Worm (Caenorhabditis elegans) whole organism, young adult: ENCODE measurements around the gene R160.13.
"Not testable (repeated sequence)": the region's sequence is repeated elsewhere in the genome, so short reads cannot be mapped to it uniquely, and the experiment has no call there.

ENCODE experiments used
- D2030.7 ChIP-seq: fragments of 200-800 bp; sonication (Bioruptor generic); IDR thresholded peaks from 2 replicates; pipeline ENCODE4 v1.3.6; 2022; ENCODE audit warnings: missing genetic modification reagents, missing genetic modification characterization, missing compliant biosample characterization
- F57C9.4 ChIP-seq: sonication (generic microtip); optimal IDR thresholded peaks from 2 replicates; lab custom pipeline; 2017; ENCODE audit warnings: mild to moderate bottlenecking, missing genetic modification characterization, missing compliant biosample characterization
- T07F8.4 ChIP-seq: sonication (generic microtip); optimal IDR thresholded peaks from 2 replicates; lab custom pipeline; 2016; ENCODE audit warnings: mild to moderate bottlenecking, missing genetic modification characterization, moderate library complexity, missing compliant biosample characterization
- Y53F4B.3 ChIP-seq: fragments of 200-800 bp; sonication (Bioruptor generic); IDR thresholded peaks from 2 replicates; pipeline ENCODE4 v1.3.6; 2022; ENCODE audit warnings: missing genetic modification reagents, missing genetic modification characterization, missing compliant biosample characterization
- Y53G8AR.9 ChIP-seq: fragments of 200-800 bp; sonication (Bioruptor generic); conservative IDR thresholded peaks from 2 replicates; pipeline ENCODE4 v1.3.6; 2022; ENCODE audit warnings: missing genetic modification reagents, missing genetic modification characterization, missing compliant biosample characterization
- Y56A3A.18 ChIP-seq: fragments of 200-800 bp; sonication (Bioruptor generic); IDR thresholded peaks from 2 replicates; pipeline ENCODE4 v1.3.6; 2022; ENCODE audit warnings: missing genetic modification reagents, missing genetic modification characterization, missing compliant biosample characterization
- ZK185.1 ChIP-seq: sonication (generic microtip); optimal IDR thresholded peaks from 2 replicates; lab custom pipeline; 2016; ENCODE audit warnings: mild to moderate bottlenecking, missing genetic modification characterization, missing compliant biosample characterization; ENCODE audit not compliant: poor library complexity, severe bottlenecking
- ama-1 ChIP-seq, 3 experiments: fragments of 150-350 bp in 1 of 3; sonication (generic microtip) in 2 of 3; optimal IDR thresholded peaks; 2 replicates each; lab custom pipeline; 2014 to 2018; ENCODE audit warnings: missing biosample characterization in 2 of 3, missing genetic modification characterization in 2 of 3, missing genetic modification reagents in 2 of 3
- atf-7 ChIP-seq: sonication (generic microtip); optimal IDR thresholded peaks from 2 replicates; lab custom pipeline; 2017; ENCODE audit warnings: mild to moderate bottlenecking, missing genetic modification characterization, missing compliant biosample characterization
- athp-1 ChIP-seq: sonication (generic microtip); optimal IDR thresholded peaks from 2 replicates; lab custom pipeline; 2017; ENCODE audit warnings: mild to moderate bottlenecking, missing genetic modification characterization, missing compliant biosample characterization
- bed-1 ChIP-seq: fragments of 200-800 bp; sonication (Bioruptor generic); IDR thresholded peaks from 2 replicates; pipeline ENCODE4 v1.3.6; 2022; ENCODE audit warnings: missing genetic modification reagents, missing genetic modification characterization, missing compliant biosample characterization
- cebp-1 ChIP-seq, 2 experiments: fragments of 200-800 bp in 1 of 2; sonication (Bioruptor generic) in 1 of 2; sonication (generic microtip) in 1 of 2; IDR thresholded peaks in 1 of 2; optimal IDR thresholded peaks in 1 of 2; 2 replicates each; pipeline versions ENCODE4 v1.3.6 to Lab custom; 2017 to 2022; ENCODE audit warnings: missing compliant biosample characterization in 2 of 2, missing genetic modification characterization in 2 of 2, mild to moderate bottlenecking in 1 of 2, missing genetic modification reagents in 1 of 2, moderate library complexity in 1 of 2
- cebp-2 ChIP-seq: fragments of 200-800 bp; sonication (Bioruptor generic); IDR thresholded peaks from 2 replicates; pipeline ENCODE4 v1.3.6; 2022; ENCODE audit warnings: missing genetic modification characterization, missing compliant biosample characterization
- egl-18 ChIP-seq: fragments of 200-800 bp; sonication (Bioruptor generic); IDR thresholded peaks from 2 replicates; pipeline ENCODE4 v1.3.6; 2022; ENCODE audit warnings: missing genetic modification reagents, missing genetic modification characterization, missing compliant biosample characterization
- ekl-4 ChIP-seq: fragments of 200-800 bp; sonication (Bioruptor generic); IDR thresholded peaks from 2 replicates; pipeline ENCODE4 v1.3.6; 2022; ENCODE audit warnings: missing genetic modification reagents, missing genetic modification characterization, missing compliant biosample characterization
- gei-17 ChIP-seq: fragments of 200-800 bp; sonication (Bioruptor generic); optimal IDR thresholded peaks from 2 replicates; lab custom pipeline; 2018; ENCODE audit warnings: mild to moderate bottlenecking, missing genetic modification characterization, missing compliant biosample characterization
- hlh-26 ChIP-seq: fragments of 200-800 bp; sonication (Bioruptor generic); conservative IDR thresholded peaks from 2 replicates; pipeline ENCODE4 v1.3.6; 2022; ENCODE audit warnings: missing genetic modification reagents, missing genetic modification characterization, missing compliant biosample characterization
- lin-35 ChIP-seq, 3 experiments: fragments of 150-350 bp in 2 of 3; sonication (generic microtip) in 1 of 3; optimal IDR thresholded peaks; 2 replicates each; lab custom pipeline; 2014 to 2018; ENCODE audit warnings: missing biosample characterization in 3 of 3, missing genetic modification characterization in 3 of 3, missing genetic modification reagents in 3 of 3
- lsl-1 ChIP-seq: fragments of 200-800 bp; sonication (Bioruptor generic); optimal IDR thresholded peaks from 2 replicates; lab custom pipeline; 2018; ENCODE audit warnings: mild to moderate bottlenecking, missing genetic modification characterization, moderate library complexity, missing compliant biosample characterization
- mel-28 ChIP-seq: sonication (generic microtip); optimal IDR thresholded peaks from 2 replicates; lab custom pipeline; 2016; ENCODE audit warnings: borderline replicate concordance, mild to moderate bottlenecking, missing genetic modification characterization, missing compliant biosample characterization
- nhr-27 ChIP-seq: fragments of 200-800 bp; sonication (Bioruptor generic); optimal IDR thresholded peaks from 2 replicates; lab custom pipeline; 2018; ENCODE audit warnings: mild to moderate bottlenecking, missing genetic modification characterization, moderate library complexity, missing compliant biosample characterization
- nhr-80 ChIP-seq: sonication (generic microtip); optimal IDR thresholded peaks from 2 replicates; lab custom pipeline; 2016; ENCODE audit warnings: missing genetic modification characterization, missing compliant biosample characterization
- pbrm-1 ChIP-seq: fragments of 200-800 bp; sonication (Bioruptor generic); IDR thresholded peaks from 2 replicates; pipeline ENCODE4 v1.3.6; 2022; ENCODE audit warnings: missing genetic modification reagents, missing genetic modification characterization, missing compliant biosample characterization
- rec-8 ChIP-seq, 2 experiments: sonication (generic microtip); optimal IDR thresholded peaks; 2 replicates each; lab custom pipeline; 2016; ENCODE audit warnings: mild to moderate bottlenecking in 2 of 2, missing genetic modification characterization in 2 of 2, missing genetic modification reagents in 2 of 2, missing genotype in 2 of 2, missing biosample characterization in 1 of 2, missing compliant biosample characterization in 1 of 2, moderate library complexity in 1 of 2
- repo-1 ChIP-seq: sonication (generic microtip); optimal IDR thresholded peaks from 2 replicates; lab custom pipeline; 2017; ENCODE audit warnings: mild to moderate bottlenecking, missing genetic modification characterization, missing compliant biosample characterization
- unc-130 ChIP-seq: sonication (generic microtip); optimal IDR thresholded peaks from 2 replicates; lab custom pipeline; 2016; ENCODE audit warnings: missing genetic modification reagents, missing genetic modification characterization, missing compliant biosample characterization
- zfh-2 ChIP-seq: fragments of 200-800 bp; sonication (Bioruptor generic); conservative IDR thresholded peaks from 2 replicates; pipeline ENCODE4 v1.3.6; 2022; ENCODE audit warnings: missing genetic modification reagents, missing genetic modification characterization, missing compliant biosample characterization
- ztf-22 ChIP-seq: fragments of 200-800 bp; sonication (Bioruptor generic); optimal IDR thresholded peaks from 2 replicates; lab custom pipeline; 2018; ENCODE audit warnings: mild to moderate bottlenecking, missing genetic modification characterization, moderate library complexity, missing compliant biosample characterization

Gene R160.13

DNA sequence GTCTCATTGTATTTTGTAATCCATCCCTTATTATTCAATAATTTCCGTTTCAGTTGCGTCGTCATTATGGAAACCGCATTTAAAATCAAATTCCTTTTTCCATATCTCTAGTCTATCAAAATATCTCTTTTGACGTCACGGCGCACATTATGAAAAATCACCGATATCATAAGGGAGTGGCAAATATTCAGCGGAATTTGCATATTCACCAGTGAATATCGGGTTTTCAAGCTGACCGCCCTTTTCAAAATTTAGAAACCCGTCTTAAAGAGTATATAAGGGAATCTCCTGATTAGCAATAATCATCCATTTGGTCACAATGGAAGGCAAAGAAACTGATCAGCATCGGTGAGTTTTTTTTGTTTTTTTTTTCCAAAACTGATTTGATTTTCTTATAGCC, 18.0 kb downstream of the R160.13 start, which contains the start of gene col-165:
Gene col-165, plus strand, starts transcription at position 301 of the 400 bp plus-strand sequence.
- no peak for TF ChIP-seq rec-8 (tag; optimal IDR thresholded peaks at IDR 0.05; lab: Kevin White, UChicago)

DNA sequence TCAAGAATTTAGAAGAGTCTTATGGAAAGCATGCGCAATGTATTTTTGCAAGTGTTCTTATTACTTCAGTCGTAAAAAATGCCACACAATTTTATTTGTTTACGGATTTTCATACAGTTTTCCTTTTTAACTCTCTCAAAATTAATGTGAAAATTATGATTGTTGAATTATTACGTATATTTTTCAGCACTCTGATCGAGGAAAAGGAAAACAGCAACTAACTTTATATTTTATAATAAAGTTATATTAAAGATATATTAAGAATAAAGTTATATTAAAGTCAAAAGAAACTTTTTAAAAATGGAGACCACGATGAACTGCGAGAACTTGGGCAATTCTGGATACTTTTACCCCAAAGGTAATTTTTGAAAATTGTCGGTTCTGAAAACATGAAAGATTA, 21.1 kb downstream of the R160.13 start, which contains the start of gene F14H12.2:
Gene F14H12.2, plus strand, starts transcription at position 301 of the 400 bp plus-strand sequence.
- no peak for TF ChIP-seq unc-130 (GFP tag; lab: Kevin White, UChicago)
- no peak for TF ChIP-seq ama-1 (optimal IDR thresholded peaks at IDR 0.05; lab: Kevin White, UChicago)
- TF ChIP-seq ama-1 (GFP tag; optimal IDR thresholded peaks at IDR 0.05; lab: Kevin White, UChicago): no peak

DNA sequence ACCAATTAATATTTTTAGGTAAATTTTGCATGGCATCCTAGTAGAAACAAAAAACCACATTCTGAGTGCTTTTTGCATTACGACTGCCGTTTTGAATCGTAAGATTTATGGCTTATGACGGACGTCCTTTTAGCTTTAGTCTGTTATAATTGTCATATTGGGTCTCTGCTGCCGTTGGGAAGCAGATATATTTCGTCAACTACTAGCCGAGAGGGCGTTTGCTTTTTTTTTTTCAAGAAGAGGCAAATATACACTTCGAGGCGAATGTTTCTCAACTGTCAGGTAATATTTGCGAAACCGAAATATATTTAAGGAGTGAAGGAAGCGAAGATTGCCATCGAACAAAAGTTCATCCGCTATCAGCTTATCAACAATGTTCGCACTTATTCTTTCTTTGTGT, 27.4 kb downstream of the R160.13 start, which contains the start of gene F14H12.3:
Gene F14H12.3, plus strand, starts transcription at position 301 of the 400 bp plus-strand sequence.
- TF ChIP-seq cebp-2 (GFP tag; lab: Robert Waterston, UW): no peak
- TF ChIP-seq gei-17: no peak
- TF ChIP-seq T07F8.4 (tag; lab: Kevin White, UChicago): no peak
- no peak for TF ChIP-seq egl-18 (GFP tag; lab: Robert Waterston, UW)
- TF ChIP-seq Y56A3A.18 (GFP tag; lab: Robert Waterston, UW): no peak
- TF ChIP-seq repo-1 (tag; lab: Kevin White, UChicago): no peak
- no peak for TF ChIP-seq hlh-26 (GFP tag; lab: Robert Waterston, UW)

DNA sequence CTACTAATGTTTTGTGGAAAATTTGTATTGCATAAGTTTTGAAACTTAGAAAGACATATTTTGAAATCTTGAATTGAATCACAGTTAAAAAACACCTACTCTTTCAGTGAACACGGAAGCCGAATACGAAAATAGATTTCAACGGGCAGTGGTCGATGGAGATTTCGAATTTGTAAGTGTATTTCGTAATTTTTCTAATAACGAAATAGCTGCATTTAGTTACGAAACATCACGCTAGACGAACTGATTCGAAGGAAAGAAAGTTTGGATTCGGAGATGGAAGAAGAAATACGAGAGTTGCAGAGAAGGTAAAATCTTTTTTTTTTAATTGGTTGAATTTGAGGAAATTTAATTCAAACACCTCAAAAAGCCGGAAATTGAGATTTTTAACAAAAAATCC, 28.6 kb downstream of the R160.13 start:
- TF ChIP-seq cebp-1 (GFP tag; IDR thresholded peaks at IDR 0.05; lab: Robert Waterston, UW) (no peak), cebp-1 (tag; optimal IDR thresholded peaks at IDR 0.05; lab: Kevin White, UChicago) (peak; percentile 83), ekl-4 (GFP tag; lab: Robert Waterston, UW) (no peak)
- TF ChIP-seq, all 124 proteins: peak for 1

DNA sequence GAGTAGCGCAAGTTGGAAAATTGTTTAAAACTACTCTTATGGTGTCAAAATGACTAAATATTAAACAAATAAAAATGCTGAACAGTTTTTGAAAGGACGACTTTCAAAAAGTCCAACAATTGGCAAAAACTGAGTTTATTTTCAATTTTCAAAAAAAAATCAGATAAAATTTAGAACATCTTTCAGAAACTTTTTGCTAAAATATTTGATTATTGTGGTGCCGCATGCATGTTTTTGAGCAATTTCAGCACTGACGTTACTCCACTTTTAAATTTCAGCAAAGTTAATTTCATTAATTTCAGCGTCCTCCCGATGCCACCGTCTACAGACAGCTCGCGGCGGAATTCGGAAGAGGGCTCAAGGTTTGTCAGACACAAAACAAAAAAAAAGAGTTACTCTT, 32.0 kb downstream of the R160.13 start, which contains the start of gene cst-1:
Gene cst-1, plus strand, starts transcription at position 301 of the 400 bp plus-strand sequence.
- TF ChIP-seq pbrm-1, hlh-26, egl-18 (GFP tag; lab: Robert Waterston, UW): not testable (repeated sequence)

DNA sequence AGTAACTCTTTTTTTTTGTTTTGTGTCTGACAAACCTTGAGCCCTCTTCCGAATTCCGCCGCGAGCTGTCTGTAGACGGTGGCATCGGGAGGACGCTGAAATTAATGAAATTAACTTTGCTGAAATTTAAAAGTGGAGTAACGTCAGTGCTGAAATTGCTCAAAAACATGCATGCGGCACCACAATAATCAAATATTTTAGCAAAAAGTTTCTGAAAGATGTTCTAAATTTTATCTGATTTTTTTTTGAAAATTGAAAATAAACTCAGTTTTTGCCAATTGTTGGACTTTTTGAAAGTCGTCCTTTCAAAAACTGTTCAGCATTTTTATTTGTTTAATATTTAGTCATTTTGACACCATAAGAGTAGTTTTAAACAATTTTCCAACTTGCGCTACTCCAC, 35.4 kb downstream of the R160.13 start, which contains the start of gene cst-2:
Gene cst-2, minus strand, starts transcription at position 101 of the 400 bp plus-strand sequence.
- not testable (repeated sequence) for TF ChIP-seq Y53G8AR.9 (GFP tag; lab: Robert Waterston, UW); nhr-27; nhr-80 (tag; lab: Kevin White, UChicago)

DNA sequence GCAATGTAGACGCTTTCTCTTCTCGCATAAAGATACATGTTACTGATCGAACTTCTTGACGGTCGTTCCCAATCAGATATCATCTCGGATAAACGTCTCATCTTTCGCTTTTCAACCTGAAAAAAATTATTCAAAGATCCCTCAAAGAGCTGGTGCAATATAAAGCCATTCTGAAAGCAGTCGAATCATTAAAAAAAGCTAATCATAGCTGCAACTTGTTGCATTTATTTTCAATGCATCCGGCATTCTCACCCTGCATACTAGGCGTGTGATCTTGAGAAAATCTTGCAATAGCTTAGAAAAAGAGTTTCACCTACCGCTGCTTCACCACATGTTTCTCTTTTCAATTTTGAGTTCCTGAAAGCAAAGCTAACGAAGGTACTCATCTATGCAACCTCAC, 39.0 kb downstream of the R160.13 start, which contains the start of gene C24A8.6:
Gene C24A8.6, minus strand, starts transcription at position 101 of the 400 bp plus-strand sequence.
- TF ChIP-seq T07F8.4 (tag; lab: Kevin White, UChicago); F57C9.4 (tag; lab: Kevin White, UChicago); lsl-1 (GFP tag; lab: Kevin White, UChicago): not testable (repeated sequence)

DNA sequence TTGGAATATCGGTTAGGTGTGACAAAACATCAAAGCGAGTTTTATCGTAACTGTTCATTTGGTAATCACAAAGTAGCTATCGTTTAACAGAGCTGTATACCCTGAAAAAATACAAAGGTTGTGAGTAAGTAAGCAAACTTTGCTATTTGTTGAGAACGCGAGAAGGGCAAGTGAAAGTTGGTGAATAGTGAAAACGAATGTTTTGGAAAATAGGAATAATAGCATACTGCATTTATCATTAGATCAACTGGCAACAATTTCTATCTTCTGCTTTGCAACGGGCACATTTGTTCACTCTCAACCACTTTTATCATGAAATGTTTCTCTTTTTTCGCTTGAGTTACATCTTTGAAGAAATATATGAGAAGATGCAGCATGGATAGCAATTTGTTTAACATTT, 42.5 kb downstream of the R160.13 start, which contains the start of gene C24A8.5:
Gene C24A8.5, minus strand, starts transcription at position 101 of the 400 bp plus-strand sequence.
- TF ChIP-seq T07F8.4 (tag; lab: Kevin White, UChicago) (no peak), Y56A3A.18 (GFP tag; lab: Robert Waterston, UW) (no peak), ZK185.1 (tag; lab: Kevin White, UChicago) (no peak), atf-7 (tag; lab: Kevin White, UChicago) (no peak), bed-1 (GFP tag; lab: Robert Waterston, UW) (no peak), nhr-27 (no peak), athp-1 (tag; lab: Kevin White, UChicago) (no peak), lin-35 (GFP tag; optimal IDR thresholded peaks at IDR 0.05; lab: Kevin White, UChicago) (no peak), mel-28 (tag; lab: Kevin White, UChicago) (no peak), ztf-22 (GFP tag; lab: Kevin White, UChicago) (no peak), D2030.7 (GFP tag; lab: Robert Waterston, UW) (no peak), hlh-26 (GFP tag; lab: Robert Waterston, UW) (no peak), zfh-2 (GFP tag; lab: Robert Waterston, UW) (no peak), Y53F4B.3 (GFP tag; lab: Robert Waterston, UW) (no peak)
